Worm (Caenorhabditis elegans) whole organism, midembryonic: Measurements from ENCODE around the gene sru-23.

Experiments used
- T22C8.4 ChIP-seq: fragments of 200-800 bp; sonication (Bioruptor generic); IDR thresholded peaks from 2 replicates; pipeline ENCODE4 v1.3.6; 2022; ENCODE audit warnings: missing genetic modification characterization, missing compliant biosample characterization
- cog-1 ChIP-seq: sonication (generic microtip); optimal IDR thresholded peaks from 2 replicates; lab custom pipeline; 2016; ENCODE audit warnings: missing genetic modification characterization, missing compliant biosample characterization
- klf-2 ChIP-seq: fragments of 200-800 bp; sonication (Bioruptor generic); conservative IDR thresholded peaks from 2 replicates; pipeline ENCODE4 v1.3.6; 2022; ENCODE audit warnings: missing genetic modification reagents, missing genetic modification characterization, missing compliant biosample characterization
- med-1 ChIP-seq: sonication (generic microtip); optimal IDR thresholded peaks from 2 replicates; lab custom pipeline; 2017; ENCODE audit warnings: missing genetic modification characterization, mild to moderate bottlenecking, missing compliant biosample characterization, antibody characterized with exemption, missing genetic modification reagents; ENCODE audit not compliant: insufficient read depth
- tab-1 ChIP-seq: fragments of 200-800 bp; sonication (Bioruptor generic); IDR thresholded peaks from 2 replicates; pipeline ENCODE4 v1.3.6; 2022; ENCODE audit warnings: missing genetic modification characterization, missing compliant biosample characterization
- ztf-29 ChIP-seq: fragments of 200-800 bp; sonication (Bioruptor generic); IDR thresholded peaks from 2 replicates; pipeline ENCODE4 v1.3.6; 2022; ENCODE audit warnings: missing genetic modification reagents, missing genetic modification characterization, missing compliant biosample characterization

- TF ChIP-seq med-1 (GFP tag; lab: Kevin White, UChicago) (no peak), cog-1 (no peak), ztf-29 (no peak), tab-1 (GFP tag; lab: Robert Waterston, UW) (no peak), T22C8.4 (GFP tag; lab: Robert Waterston, UW) (no peak), klf-2 (GFP tag; lab: Robert Waterston, UW) (no peak)
These were observed 48.1 kb downstream of the sru-23 start, which contains the start of gene nhr-108 for ce11 chrV:15924307-15924706.
